Fruit fly (Drosophila melanogaster) whole organism, embryonic: ENCODE measurements around the gene fne.

Source experiments
- ATbp ChIP-seq: fragments of 200-800 bp; sonication (Bioruptor generic); optimal IDR thresholded peaks from 2 replicates; lab custom pipeline; 2017; ENCODE audit warnings: missing biosample characterization, mild to moderate bottlenecking, missing genetic modification characterization, missing genetic modification reagents
- CG11504 ChIP-seq: fragments of 200-800 bp; sonication (Bioruptor generic); optimal IDR thresholded peaks from 3 replicates; lab custom pipeline; 2019; ENCODE audit warnings: missing biosample characterization, mild to moderate bottlenecking, missing genetic modification characterization, moderate library complexity
- CG12769 ChIP-seq: fragments of 200-800 bp; sonication (Bioruptor generic); optimal IDR thresholded peaks from 2 replicates; lab custom pipeline; 2019; ENCODE audit warnings: missing biosample characterization, mild to moderate bottlenecking, missing genetic modification characterization, moderate library complexity
- CG16815 ChIP-seq: fragments of 200-800 bp; sonication (Bioruptor generic); optimal IDR thresholded peaks from 3 replicates; lab custom pipeline; 2017; ENCODE audit warnings: missing biosample characterization, mild to moderate bottlenecking, missing genetic modification characterization
- CG17829 ChIP-seq: fragments of 200-800 bp; optimal IDR thresholded peaks from 2 replicates; lab custom pipeline; 2019; ENCODE audit warnings: missing biosample characterization, mild to moderate bottlenecking, missing genetic modification characterization, moderate library complexity
- CG18599 ChIP-seq: fragments of 200-800 bp; sonication (Bioruptor generic); optimal IDR thresholded peaks from 3 replicates; lab custom pipeline; 2017; ENCODE audit warnings: missing biosample characterization, missing genetic modification characterization, mild to moderate bottlenecking, moderate library complexity, missing genetic modification reagents
- CG34422 ChIP-seq: fragments of 200-800 bp; sonication (Bioruptor generic); IDR thresholded peaks from 3 replicates; pipeline ENCODE4 v1.3.6; 2022; ENCODE audit warnings: missing biosample characterization, missing genetic modification characterization
- CG4617 ChIP-seq: fragments of 200-800 bp; sonication (Bioruptor generic); optimal IDR thresholded peaks from 3 replicates; lab custom pipeline; 2016; ENCODE audit warnings: missing biosample characterization, missing genetic modification characterization, borderline replicate concordance
- CG4730 ChIP-seq: fragments of 200-800 bp; sonication (Bioruptor generic); IDR thresholded peaks from 2 replicates; pipeline ENCODE4 v1.3.6; 2022; ENCODE audit warnings: missing biosample characterization, missing genetic modification characterization
- CG6813 ChIP-seq: fragments of 200-800 bp; sonication (Bioruptor generic); optimal IDR thresholded peaks from 2 replicates; lab custom pipeline; 2017; ENCODE audit warnings: missing biosample characterization, missing genetic modification characterization, mild to moderate bottlenecking, moderate library complexity, missing genetic modification reagents
- CG7786 ChIP-seq: fragments of 200-800 bp; sonication (Bioruptor generic); optimal IDR thresholded peaks from 2 replicates; lab custom pipeline; 2016; ENCODE audit warnings: missing biosample characterization, missing genetic modification characterization
- CG7987 ChIP-seq: fragments of 200-800 bp; sonication (Bioruptor generic); optimal IDR thresholded peaks from 2 replicates; lab custom pipeline; 2018; ENCODE audit warnings: missing biosample characterization, mild to moderate bottlenecking, missing genetic modification characterization, moderate library complexity
- CG8290 ChIP-seq, 3 experiments: fragments of 200-800 bp; sonication (Bioruptor generic); optimal IDR thresholded peaks; 2 replicates each; lab custom pipeline; 2016 to 2019; ENCODE audit warnings: missing biosample characterization in 3 of 3, missing genetic modification characterization in 3 of 3, mild to moderate bottlenecking in 2 of 3, moderate library complexity in 1 of 3
- CG8478 ChIP-seq: fragments of >200 bp; optimal IDR thresholded peaks from 2 replicates; lab custom pipeline; 2018
- CG8924 ChIP-seq: fragments of 200-800 bp; optimal IDR thresholded peaks from 3 replicates; lab custom pipeline; 2019; ENCODE audit warnings: missing biosample characterization, mild to moderate bottlenecking, missing genetic modification characterization, moderate library complexity
- CG9609 ChIP-seq: fragments of 200-800 bp; sonication (Bioruptor generic); optimal IDR thresholded peaks from 3 replicates; lab custom pipeline; 2016; ENCODE audit warnings: missing biosample characterization, missing genetic modification characterization
- CoRest ChIP-seq: fragments of 200-800 bp; sonication (Bioruptor generic); optimal IDR thresholded peaks from 3 replicates; lab custom pipeline; 2018; ENCODE audit warnings: missing biosample characterization, mild to moderate bottlenecking, missing genetic modification characterization, moderate library complexity
- CrebB ChIP-seq: fragments of 200-800 bp; sonication (Bioruptor generic); optimal IDR thresholded peaks from 3 replicates; lab custom pipeline; 2018; ENCODE audit warnings: missing biosample characterization, mild to moderate bottlenecking, missing genetic modification characterization
- Dll ChIP-seq: fragments of 200-800 bp; sonication (Bioruptor generic); IDR thresholded peaks from 4 replicates; pipeline ENCODE4 v1.3.6; 2022; ENCODE audit warnings: missing biosample characterization, missing genetic modification characterization; ENCODE audit not compliant: partially characterized antibody
- Drgx ChIP-seq: fragments of 200-800 bp; sonication (Bioruptor generic); IDR thresholded peaks from 2 replicates; pipeline ENCODE4 v1.3.6; 2022; ENCODE audit warnings: missing biosample characterization, missing genetic modification characterization
- GATAe ChIP-seq: fragments of 200-800 bp; sonication (Bioruptor generic); conservative IDR thresholded peaks from 2 replicates; pipeline ENCODE4 v1.3.6; 2022; ENCODE audit warnings: missing biosample characterization, missing genetic modification characterization
- HLH4C ChIP-seq: fragments of 200-800 bp; sonication (Bioruptor generic); IDR thresholded peaks from 3 replicates; pipeline ENCODE4 v1.3.6; 2022; ENCODE audit warnings: missing biosample characterization, missing genetic modification characterization; ENCODE audit not compliant: partially characterized antibody
- HmgD ChIP-seq: fragments of 200-800 bp; sonication (Bioruptor generic); optimal IDR thresholded peaks from 3 replicates; lab custom pipeline; 2016; ENCODE audit warnings: missing biosample characterization, missing genetic modification characterization
- Hr39 ChIP-seq: fragments of >200 bp; optimal IDR thresholded peaks from 2 replicates; lab custom pipeline; 2017
- Lpt ChIP-seq: fragments of >200 bp; optimal IDR thresholded peaks from 2 replicates; lab custom pipeline; 2018; ENCODE audit warnings: missing biosample characterization, missing genetic modification characterization
- MESR4 ChIP-seq: fragments of 200-800 bp; sonication (Bioruptor generic); optimal IDR thresholded peaks from 2 replicates; lab custom pipeline; 2018; ENCODE audit warnings: missing biosample characterization, mild to moderate bottlenecking, missing genetic modification characterization, moderate library complexity
- Med ChIP-seq: fragments of 200-800 bp; sonication (Bioruptor generic); peaks from one replicate; lab custom pipeline; 2016; ENCODE audit warnings: missing biosample characterization, missing genetic modification characterization, mild to moderate bottlenecking, inconsistent platforms, moderate library complexity
- Mes4 ChIP-seq: fragments of 200-800 bp; sonication (Bioruptor generic); optimal IDR thresholded peaks from 2 replicates; lab custom pipeline; 2016; ENCODE audit warnings: missing biosample characterization, missing genetic modification characterization
- Oaz ChIP-seq: fragments of 200-800 bp; sonication (Bioruptor generic); IDR thresholded peaks from 2 replicates; pipeline ENCODE4 v1.3.6; 2022; ENCODE audit warnings: missing biosample characterization, missing genetic modification characterization
- Opbp ChIP-seq: fragments of 200-800 bp; sonication (Bioruptor generic); IDR thresholded peaks from 3 replicates; pipeline ENCODE4 v1.3.6; 2022; ENCODE audit warnings: missing biosample characterization, missing genetic modification characterization; ENCODE audit not compliant: partially characterized antibody
- Side ChIP-seq: fragments of 200-800 bp; sonication (Bioruptor generic); optimal IDR thresholded peaks from 2 replicates; lab custom pipeline; 2016; ENCODE audit warnings: missing biosample characterization, missing genetic modification characterization
- Usf ChIP-seq: fragments of 200-800 bp; sonication (Bioruptor generic); optimal IDR thresholded peaks from 2 replicates; lab custom pipeline; 2017; ENCODE audit warnings: missing genotype, missing biosample characterization, missing genetic modification characterization
- br ChIP-seq: fragments of >200 bp; optimal IDR thresholded peaks from 2 replicates; lab custom pipeline; 2017
- ci ChIP-seq: fragments of 200-800 bp; sonication (Bioruptor generic); IDR thresholded peaks from 3 replicates; pipeline ENCODE4 v1.3.6; 2022; ENCODE audit warnings: missing biosample characterization, missing genetic modification characterization
- croc ChIP-seq: fragments of 200-800 bp; sonication (Bioruptor generic); conservative IDR thresholded peaks from 3 replicates; pipeline ENCODE4 v1.3.6; 2022; ENCODE audit warnings: missing biosample characterization, missing genetic modification characterization
- dmrt11E ChIP-seq: fragments of 200-800 bp; sonication (Bioruptor generic); optimal IDR thresholded peaks from 3 replicates; lab custom pipeline; 2018; ENCODE audit warnings: missing biosample characterization, mild to moderate bottlenecking, missing genetic modification characterization, moderate library complexity
- gro ChIP-seq: fragments of 200-800 bp; sonication (Bioruptor generic); optimal IDR thresholded peaks from 2 replicates; lab custom pipeline; 2016; ENCODE audit warnings: missing biosample characterization, missing genetic modification characterization
- her ChIP-seq: fragments of 200-800 bp; sonication (Bioruptor generic); optimal IDR thresholded peaks from 2 replicates; lab custom pipeline; 2016; ENCODE audit warnings: missing biosample characterization, missing genetic modification characterization
- inv ChIP-seq: fragments of 200-800 bp; sonication (Bioruptor generic); IDR thresholded peaks from 2 replicates; pipeline ENCODE4 v1.3.6; 2022; ENCODE audit warnings: missing biosample characterization, missing genetic modification characterization; ENCODE audit not compliant: partially characterized antibody
- nerfin-2 ChIP-seq: fragments of 200-800 bp; sonication (Bioruptor generic); IDR thresholded peaks from 2 replicates; pipeline ENCODE4 v1.3.6; 2022; ENCODE audit warnings: missing biosample characterization, missing genetic modification characterization; ENCODE audit not compliant: partially characterized antibody
- nmo ChIP-seq: fragments of 200-800 bp; sonication (Bioruptor generic); optimal IDR thresholded peaks from 2 replicates; lab custom pipeline; 2018; ENCODE audit warnings: missing biosample characterization, mild to moderate bottlenecking, missing genetic modification characterization, moderate library complexity
- pros ChIP-seq: fragments of 200-800 bp; sonication (Bioruptor generic); optimal IDR thresholded peaks from 3 replicates; lab custom pipeline; 2019; ENCODE audit warnings: missing biosample characterization, mild to moderate bottlenecking, missing genetic modification characterization, moderate library complexity
- ranshi ChIP-seq: fragments of 200-800 bp; sonication (Bioruptor generic); IDR thresholded peaks from 2 replicates; pipeline ENCODE4 v1.3.6; 2022; ENCODE audit warnings: missing biosample characterization, missing genetic modification characterization
- sc ChIP-seq, 3 experiments: fragments of >200 bp in 2 of 3; fragments of 200-800 bp in 1 of 3; sonication (Bioruptor generic) in 1 of 3; optimal IDR thresholded peaks; 2 replicates in 2 of 3; 3 replicates in 1 of 3; lab custom pipeline; 2017; ENCODE audit warnings: mild to moderate bottlenecking in 1 of 3, missing biosample characterization in 1 of 3, missing genetic modification characterization in 1 of 3, missing genetic modification reagents in 1 of 3
- slbo ChIP-seq: fragments of 200-800 bp; sonication (Bioruptor generic); IDR thresholded peaks from 2 replicates; pipeline ENCODE4 v1.3.6; 2022; ENCODE audit warnings: missing biosample characterization, missing genetic modification characterization
- ttk ChIP-seq: fragments of 200-800 bp; sonication (Bioruptor generic); IDR thresholded peaks from 2 replicates; pipeline ENCODE4 v2.1.2; 2022; ENCODE audit warnings: missing biosample characterization, missing genetic modification characterization
- vvl ChIP-seq: fragments of 200-800 bp; sonication (Bioruptor generic); IDR thresholded peaks from 2 replicates; pipeline ENCODE4 v1.3.6; 2022; ENCODE audit warnings: missing biosample characterization, missing genetic modification characterization
- z ChIP-seq: fragments of 200-800 bp; sonication (Bioruptor generic); IDR thresholded peaks from 3 replicates; pipeline ENCODE4 v1.3.6; 2022; ENCODE audit warnings: missing biosample characterization, missing genetic modification characterization

The fne gene

dm6 chrX:12909577-12910426, 7.5 kb upstream of the fne start, which contains the start of the genes Brms1 and CG4645 (continued):
- TF ChIP-seq inv (GFP tag; lab: Robert Waterston, UW) (no peak), her (GFP tag; lab: Kevin White, UChicago) (no peak), Opbp (GFP tag; lab: Robert Waterston, UW) (0 out of 3 replicates have a peak, but pooled peaks have one; percentile 8), GATAe (GFP tag; lab: Robert Waterston, UW) (no peak), CG7786 (GFP tag; lab: Kevin White, UChicago) (peak; percentile 22), Lpt (no peak), Usf (GFP tag; lab: Kevin White, UChicago) (peak; percentile 30), slbo (GFP tag; lab: Robert Waterston, UW) (peak; percentile 64), CG6813 (GFP tag; lab: Kevin White, UChicago) (no peak), nerfin-2 (0 out of 2 replicates have a peak, but pooled peaks have one; percentile 27), CG4730 (GFP tag; lab: Robert Waterston, UW) (no peak), CrebB (tag; lab: Kevin White, UChicago) (no peak), ranshi (GFP tag; lab: Robert Waterston, UW) (no peak; the same call in 1 of the 2 replicates), croc (GFP tag; lab: Robert Waterston, UW) (0 out of 3 replicates have a peak, but pooled peaks have one; percentile 20), ttk (GFP tag; lab: Robert Waterston, UW) (no peak; the same call in 1 of the 2 replicates), ATbp (GFP tag; lab: Kevin White, UChicago) (peak; percentile 5), Dll (GFP tag; lab: Robert Waterston, UW) (0 out of 4 replicates have a peak, but pooled peaks have one; percentile 21), CG11504 (tag; lab: Kevin White, UChicago) (peak; percentile 63), CG16815 (GFP tag; lab: Kevin White, UChicago) (peak; percentile 67), Drgx (GFP tag; lab: Robert Waterston, UW) (no peak), Oaz (GFP tag; lab: Robert Waterston, UW) (no peak), Med (GFP tag; lab: Kevin White, UChicago) (peak; percentile 72), z (GFP tag; lab: Robert Waterston, UW) (no peak), br (no peak), ci (GFP tag; lab: Robert Waterston, UW) (peak; percentile 33; the same call in 2 of the 3 replicates), CG9609 (GFP tag; lab: Kevin White, UChicago) (peak; percentile 7), Mes4 (GFP tag; lab: Kevin White, UChicago) (no peak), CoRest (tag; lab: Kevin White, UChicago) (peak; percentile 76), Side (GFP tag; lab: Kevin White, UChicago) (no peak), HLH4C (GFP tag; lab: Robert Waterston, UW) (peak; percentile 62; the same call in 2 of the 3 replicates), MESR4 (peak; percentile 63), CG7987 (GFP tag; lab: Kevin White, UChicago) (no peak), CG34422 (GFP tag; lab: Robert Waterston, UW) (no peak), CG8290 (GFP tag; optimal IDR thresholded peaks at IDR 0.05; lab: Kevin White, UChicago) (peak; percentile 25), CG8290 (tag; optimal IDR thresholded peaks at IDR 0.05; lab: Kevin White, UChicago) (peak; percentile 39 to 56), CG18599 (GFP tag; lab: Kevin White, UChicago) (peak; percentile 32), CG8478 (lab: Kevin White, UChicago) (no peak), dmrt11E (peak; percentile 43), CG8924 (tag; lab: Kevin White, UChicago) (peak; percentile 41), pros (GFP tag; lab: Kevin White, UChicago) (no peak), Hr39 (lab: Kevin White, UChicago) (no peak), sc (optimal IDR thresholded peaks at IDR 0.05; lab: Kevin White, UChicago) (no peak), sc (GFP tag; optimal IDR thresholded peaks at IDR 0.05; lab: Kevin White, UChicago) (no peak), nmo (peak; percentile 70), CG17829 (tag; lab: Kevin White, UChicago) (peak; percentile 44), vvl (GFP tag; lab: Robert Waterston, UW) (peak; percentile 28; the same call in 1 of the 2 replicates), gro (no peak), CG12769 (tag; lab: Kevin White, UChicago) (no peak), CG4617 (GFP tag; lab: Kevin White, UChicago) (no peak), HmgD (GFP tag; lab: Kevin White, UChicago) (no peak)
